Worm (Caenorhabditis elegans): Measurements from ENCODE around the gene cccp-1.

cccp-1 gene

ce11 chrIII:12456801-12457647 is 15.6 kb upstream of the cccp-1 start, which contains the start of the genes scav-3 and Y49E10.21:
scav-3 (minus strand) TSS chrIII:12456850.
Y49E10.21 (plus strand) TSS chrIII:12457597.
- no peak for TF ChIP-seq cog-1 (tag; optimal IDR thresholded peaks at IDR 0.05)
- TF ChIP-seq ztf-23 (GFP tag; IDR thresholded peaks at IDR 0.05) = no peak
- no peak for TF ChIP-seq ztf-29 (GFP tag; IDR thresholded peaks at IDR 0.05)
- TF ChIP-seq ref-1 (GFP tag; conservative IDR thresholded peaks at IDR 0.05) = no peak
- TF ChIP-seq klf-2 (GFP tag; conservative IDR thresholded peaks at IDR 0.05) = no peak
- no peak for TF ChIP-seq flt-1 (GFP tag; IDR thresholded peaks at IDR 0.05)
- no peak for TF ChIP-seq T22C8.4 (GFP tag; IDR thresholded peaks at IDR 0.05)
- no peak for TF ChIP-seq med-1 (GFP tag; optimal IDR thresholded peaks at IDR 0.05; ENCODE audit: insufficient read depth)
- TF ChIP-seq tab-1 (GFP tag; IDR thresholded peaks at IDR 0.05) = no peak

ce11 chrIII:12458970-12459369 is 13.7 kb upstream of the cccp-1 start:
- no peak for TF ChIP-seq ztf-29 (GFP tag; IDR thresholded peaks at IDR 0.05)
- TF ChIP-seq T22C8.4 (GFP tag; IDR thresholded peaks at IDR 0.05) = no peak
- TF ChIP-seq cog-1 (tag; optimal IDR thresholded peaks at IDR 0.05) = no peak
- no peak for TF ChIP-seq klf-2 (GFP tag; conservative IDR thresholded peaks at IDR 0.05)
- no peak for TF ChIP-seq tab-1 (GFP tag; IDR thresholded peaks at IDR 0.05)
- TF ChIP-seq med-1 (GFP tag; optimal IDR thresholded peaks at IDR 0.05; ENCODE audit: insufficient read depth) = no peak
- no peak for TF ChIP-seq ztf-23 (GFP tag; IDR thresholded peaks at IDR 0.05)
- no peak for TF ChIP-seq ref-1 (GFP tag; conservative IDR thresholded peaks at IDR 0.05)
- no peak for TF ChIP-seq flt-1 (GFP tag; IDR thresholded peaks at IDR 0.05)

ce11 chrIII:12466310-12466709 is 6.4 kb upstream of the cccp-1 start, which contains the start of gene pstk-1:
pstk-1 (plus strand) TSS chrIII:12466610.
- TF ChIP-seq T22C8.4 (GFP tag; IDR thresholded peaks at IDR 0.05) = no peak
- TF ChIP-seq ztf-23 (GFP tag; IDR thresholded peaks at IDR 0.05) = no peak
- no peak for TF ChIP-seq tab-1 (GFP tag; IDR thresholded peaks at IDR 0.05)
- no peak for TF ChIP-seq cog-1 (tag; optimal IDR thresholded peaks at IDR 0.05)
- no peak for TF ChIP-seq ref-1 (GFP tag; conservative IDR thresholded peaks at IDR 0.05)
- no peak for TF ChIP-seq klf-2 (GFP tag; conservative IDR thresholded peaks at IDR 0.05)
- TF ChIP-seq med-1 (GFP tag; optimal IDR thresholded peaks at IDR 0.05; ENCODE audit: insufficient read depth) = no peak
- no peak for TF ChIP-seq ztf-29 (GFP tag; IDR thresholded peaks at IDR 0.05)
- no peak for TF ChIP-seq flt-1 (GFP tag; IDR thresholded peaks at IDR 0.05)

- TF ChIP-seq klf-2 (GFP tag; conservative IDR thresholded peaks at IDR 0.05) = no peak
- no peak for TF ChIP-seq ref-1 (GFP tag; conservative IDR thresholded peaks at IDR 0.05)
- TF ChIP-seq ztf-29 (GFP tag; IDR thresholded peaks at IDR 0.05) = no peak
- no peak for TF ChIP-seq cog-1 (tag; optimal IDR thresholded peaks at IDR 0.05)
- TF ChIP-seq med-1 (GFP tag; optimal IDR thresholded peaks at IDR 0.05; ENCODE audit: insufficient read depth) = no peak
- no peak for TF ChIP-seq T22C8.4 (GFP tag; IDR thresholded peaks at IDR 0.05)
- TF ChIP-seq ztf-23 (GFP tag; IDR thresholded peaks at IDR 0.05) = no peak
- no peak for TF ChIP-seq flt-1 (GFP tag; IDR thresholded peaks at IDR 0.05)
- TF ChIP-seq tab-1 (GFP tag; IDR thresholded peaks at IDR 0.05) = no peak
Observed at ce11 chrIII:12468869-12469268, 3.8 kb upstream of the cccp-1 start, which contains the start of gene Y49E10.29. Y49E10.29 (plus strand) TSS chrIII:12469169.

ce11 chrIII:12469800-12470199 is 2.9 kb upstream of the cccp-1 start:
- TF ChIP-seq klf-2 (GFP tag; conservative IDR thresholded peaks at IDR 0.05) = no peak
- TF ChIP-seq med-1 (GFP tag; optimal IDR thresholded peaks at IDR 0.05; ENCODE audit: insufficient read depth) = no peak
- TF ChIP-seq flt-1 (GFP tag; IDR thresholded peaks at IDR 0.05) = no peak
- no peak for TF ChIP-seq cog-1 (tag; optimal IDR thresholded peaks at IDR 0.05)
- TF ChIP-seq T22C8.4 (GFP tag; IDR thresholded peaks at IDR 0.05) = no peak
- TF ChIP-seq ztf-23 (GFP tag; IDR thresholded peaks at IDR 0.05) = no peak
- TF ChIP-seq tab-1 (GFP tag; IDR thresholded peaks at IDR 0.05) = no peak
- no peak for TF ChIP-seq ztf-29 (GFP tag; IDR thresholded peaks at IDR 0.05)
- no peak for TF ChIP-seq ref-1 (GFP tag; conservative IDR thresholded peaks at IDR 0.05)

- TF ChIP-seq flt-1 (GFP tag; IDR thresholded peaks at IDR 0.05) (no peak), ref-1 (GFP tag; conservative IDR thresholded peaks at IDR 0.05) (no peak), ztf-23 (GFP tag; IDR thresholded peaks at IDR 0.05) (no peak), klf-2 (GFP tag; conservative IDR thresholded peaks at IDR 0.05) (no peak), ztf-29 (GFP tag; IDR thresholded peaks at IDR 0.05) (no peak), T22C8.4 (GFP tag; IDR thresholded peaks at IDR 0.05) (no peak), tab-1 (GFP tag; IDR thresholded peaks at IDR 0.05) (no peak), cog-1 (tag; optimal IDR thresholded peaks at IDR 0.05) (no peak), med-1 (GFP tag; optimal IDR thresholded peaks at IDR 0.05; ENCODE audit: insufficient read depth) (no peak)
Observed at ce11 chrIII:12470589-12470988, 2.1 kb upstream of the cccp-1 start.

ce11 chrIII:12484432-12484831 is 11.8 kb downstream of the cccp-1 start, which contains the start of gene arrd-16:
arrd-16 (plus strand) TSS chrIII:12484732.
- no peak for TF ChIP-seq T22C8.4 (GFP tag; IDR thresholded peaks at IDR 0.05)
- no peak for TF ChIP-seq cog-1 (tag; optimal IDR thresholded peaks at IDR 0.05)
- TF ChIP-seq ztf-29 (GFP tag; IDR thresholded peaks at IDR 0.05) = no peak
- no peak for TF ChIP-seq klf-2 (GFP tag; conservative IDR thresholded peaks at IDR 0.05)
- TF ChIP-seq tab-1 (GFP tag; IDR thresholded peaks at IDR 0.05) = no peak
- TF ChIP-seq ref-1 (GFP tag; conservative IDR thresholded peaks at IDR 0.05) = no peak
- no peak for TF ChIP-seq ztf-23 (GFP tag; IDR thresholded peaks at IDR 0.05)
- no peak for TF ChIP-seq med-1 (GFP tag; optimal IDR thresholded peaks at IDR 0.05; ENCODE audit: insufficient read depth)
- TF ChIP-seq flt-1 (GFP tag; IDR thresholded peaks at IDR 0.05) = no peak

- no peak for TF ChIP-seq flt-1 (GFP tag; IDR thresholded peaks at IDR 0.05)
- TF ChIP-seq cog-1 (tag; optimal IDR thresholded peaks at IDR 0.05) = no peak
- no peak for TF ChIP-seq klf-2 (GFP tag; conservative IDR thresholded peaks at IDR 0.05)
- TF ChIP-seq ref-1 (GFP tag; conservative IDR thresholded peaks at IDR 0.05) = no peak
- TF ChIP-seq ztf-23 (GFP tag; IDR thresholded peaks at IDR 0.05) = no peak
- TF ChIP-seq med-1 (GFP tag; optimal IDR thresholded peaks at IDR 0.05; ENCODE audit: insufficient read depth) = no peak
- no peak for TF ChIP-seq ztf-29 (GFP tag; IDR thresholded peaks at IDR 0.05)
- TF ChIP-seq tab-1 (GFP tag; IDR thresholded peaks at IDR 0.05) = no peak
- no peak for TF ChIP-seq T22C8.4 (GFP tag; IDR thresholded peaks at IDR 0.05)
Observed at ce11 chrIII:12491984-12492383, 19.3 kb downstream of the cccp-1 start, which contains the start of gene Y49E10.25. Y49E10.25 (minus strand) TSS chrIII:12492084.

- no peak for TF ChIP-seq klf-2 (GFP tag; conservative IDR thresholded peaks at IDR 0.05)
- TF ChIP-seq med-1 (GFP tag; optimal IDR thresholded peaks at IDR 0.05; ENCODE audit: insufficient read depth) = no peak
- TF ChIP-seq cog-1 (tag; optimal IDR thresholded peaks at IDR 0.05) = no peak
- TF ChIP-seq T22C8.4 (GFP tag; IDR thresholded peaks at IDR 0.05) = no peak
- TF ChIP-seq ref-1 (GFP tag; conservative IDR thresholded peaks at IDR 0.05) = no peak
- no peak for TF ChIP-seq ztf-29 (GFP tag; IDR thresholded peaks at IDR 0.05)
- TF ChIP-seq ztf-23 (GFP tag; IDR thresholded peaks at IDR 0.05) = no peak
- TF ChIP-seq flt-1 (GFP tag; IDR thresholded peaks at IDR 0.05) = no peak
- no peak for TF ChIP-seq tab-1 (GFP tag; IDR thresholded peaks at IDR 0.05)
Observed at ce11 chrIII:12495594-12496096, 23.0 kb downstream of the cccp-1 start, which contains the start of the genes Y111B2A.1 and Y111B2A.2. Y111B2A.1 (minus strand) TSS chrIII:12495644. Y111B2A.2 (plus strand) TSS chrIII:12496086.

All from whole organism, midembryonic.